Worm (Caenorhabditis elegans): ENCODE data around the gene flp-1.

flp-1 gene

ce11 chrIV:9130605-9131004 is 13.9 kb upstream of the flp-1 start (continued):
- TF ChIP-seq atf-7 (tag; optimal IDR thresholded peaks at IDR 0.05) (no peak), attf-5 (GFP tag; optimal IDR thresholded peaks at IDR 0.05) (no peak), nfyb-1 (GFP tag; IDR thresholded peaks at IDR 0.05) (no peak), lin-40 (tag; optimal IDR thresholded peaks at IDR 0.05) (no peak), xnd-1 (tag; optimal IDR thresholded peaks at IDR 0.05) (no peak), ztf-3 (GFP tag; optimal IDR thresholded peaks at IDR 0.05) (no peak), lin-26 (GFP tag; IDR thresholded peaks at IDR 0.05) (no peak; the same call in 1 of the 2 replicates), F57C9.4 (tag; optimal IDR thresholded peaks at IDR 0.05) (no peak), sdz-38 (tag; optimal IDR thresholded peaks at IDR 0.05) (no peak), mxl-1 (tag; optimal IDR thresholded peaks at IDR 0.05) (no peak), bed-1 (GFP tag; IDR thresholded peaks at IDR 0.05) (no peak), C06A6.2 (GFP tag; conservative IDR thresholded peaks at IDR 0.05) (no peak), B0019.2 (GFP tag; conservative IDR thresholded peaks at IDR 0.05) (no peak), nhr-27 (tag; optimal IDR thresholded peaks at IDR 0.05) (no peak), tlf-1 (GFP tag; optimal IDR thresholded peaks at IDR 0.05) (no peak), snpc-3.4 (tag; optimal IDR thresholded peaks at IDR 0.05) (peak; percentile 14), egl-18 (GFP tag; IDR thresholded peaks at IDR 0.05) (no peak), F22D6.2 (tag; optimal IDR thresholded peaks at IDR 0.05) (no peak), egrh-3 (GFP tag; IDR thresholded peaks at IDR 0.05) (no peak), mcd-1 (GFP tag; IDR thresholded peaks at IDR 0.05) (no peak), F33H1.4 (GFP tag; IDR thresholded peaks at IDR 0.05) (no peak), let-607 (tag; optimal IDR thresholded peaks at IDR 0.05) (no peak), cebp-1 (GFP tag; IDR thresholded peaks at IDR 0.05) (no peak), cebp-1 (tag; optimal IDR thresholded peaks at IDR 0.05) (no peak), F37B4.10 (GFP tag; IDR thresholded peaks at IDR 0.05) (no peak), ztf-25 (GFP tag; IDR thresholded peaks at IDR 0.05) (no peak), hlh-12 (tag; optimal IDR thresholded peaks at IDR 0.05) (no peak), madf-8 (GFP tag; conservative IDR thresholded peaks at IDR 0.05) (no peak; the same call in 1 of the 2 replicates), F39B2.1 (GFP tag; IDR thresholded peaks at IDR 0.05) (no peak), die-1 (tag; optimal IDR thresholded peaks at IDR 0.05) (no peak), gei-17 (GFP tag; optimal IDR thresholded peaks at IDR 0.05) (no peak), sptf-2 (GFP tag; optimal IDR thresholded peaks at IDR 0.05) (no peak), mes-4 (tag; optimal IDR thresholded peaks at IDR 0.05) (no peak), pbrm-1 (GFP tag; IDR thresholded peaks at IDR 0.05) (peak; percentile 61; the same call in 1 of the 2 replicates), rcor-1 (GFP tag; IDR thresholded peaks at IDR 0.05) (peak; percentile 46; the same call in 1 of the 2 replicates), attf-3 (GFP tag; conservative IDR thresholded peaks at IDR 0.05) (no peak), F57A8.1 (GFP tag; optimal IDR thresholded peaks at IDR 0.05) (no peak), F10E7.11 (tag; optimal IDR thresholded peaks at IDR 0.05) (no peak), madf-3 (GFP tag; IDR thresholded peaks at IDR 0.05) (no peak), let-526 (GFP tag; IDR thresholded peaks at IDR 0.05) (no peak)

DNA sequence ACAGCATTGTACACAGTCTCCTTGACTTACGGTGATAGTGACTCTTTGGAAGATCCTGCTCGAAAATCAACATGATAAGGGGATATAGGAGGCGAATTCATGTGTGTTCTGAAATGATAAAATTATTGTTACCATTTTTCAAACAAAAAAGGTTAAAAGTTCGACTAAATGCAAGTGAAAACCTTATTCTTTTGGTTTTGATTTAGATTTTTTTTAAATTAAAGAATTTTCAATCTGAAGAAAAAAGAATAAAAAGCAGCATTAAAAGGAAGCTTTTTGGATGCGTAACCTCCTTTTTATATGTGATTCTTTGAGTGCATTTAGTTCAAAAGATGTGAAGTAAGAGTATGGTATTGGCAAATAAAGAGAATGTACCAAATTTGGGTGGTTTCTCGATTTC is 9.1 kb upstream of the flp-1 start, which contains the start of gene delm-1:
TSS of gene delm-1 (minus strand) at position 101 of the 400 bp plus-strand sequence.
- TF ChIP-seq mel-28 (tag; optimal IDR thresholded peaks at IDR 0.05; ENCODE audit: borderline replicate concordance), result no peak
- no peak for TF ChIP-seq snpc-4 (GFP tag; optimal IDR thresholded peaks at IDR 0.05)
- no peak for TF ChIP-seq snpc-4 (tag; optimal IDR thresholded peaks at IDR 0.05)
- TF ChIP-seq egl-18 (GFP tag; IDR thresholded peaks at IDR 0.05), result no peak
- TF ChIP-seq B0035.1 (tag; optimal IDR thresholded peaks at IDR 0.05), result no peak
- no peak for TF ChIP-seq ceh-100 (GFP tag; IDR thresholded peaks at IDR 0.05)
- no peak for TF ChIP-seq ets-4 (GFP tag; optimal IDR thresholded peaks at IDR 0.05)
- TF ChIP-seq madf-6 (GFP tag; IDR thresholded peaks at IDR 0.05), result no peak
- no peak for TF ChIP-seq tlf-1 (GFP tag; optimal IDR thresholded peaks at IDR 0.05)
- no peak for TF ChIP-seq K11D2.4 (GFP tag; IDR thresholded peaks at IDR 0.05)
- no peak for TF ChIP-seq snpc-3.4 (tag; optimal IDR thresholded peaks at IDR 0.05)
